Worm (Caenorhabditis elegans): ENCODE measurements around the gene tag-342.

- TF ChIP-seq him-1 (tag; optimal IDR thresholded peaks at IDR 0.05) (no peak), dao-5 (tag; optimal IDR thresholded peaks at IDR 0.05) (no peak), W03F9.2 (tag; optimal IDR thresholded peaks at IDR 0.05) (no peak)
Measured at ce11 chrIII:9433576-9434107, 34.3 kb upstream of the tag-342 start, which contains the start of gene cpar-1.
